Worm (Caenorhabditis elegans) whole organism, young adult: Measurements from ENCODE around the gene clec-266.

Experiments
- F49E8.2 ChIP-seq: sonication (generic microtip); optimal IDR thresholded peaks from 3 replicates; lab custom pipeline; 2017; ENCODE audit warnings: missing genetic modification characterization, mild to moderate bottlenecking, missing compliant biosample characterization, antibody characterized with exemption, moderate library complexity; ENCODE audit not compliant: insufficient read depth
- atf-7 ChIP-seq: sonication (generic microtip); optimal IDR thresholded peaks from 2 replicates; lab custom pipeline; 2017; ENCODE audit warnings: mild to moderate bottlenecking, missing genetic modification characterization, missing compliant biosample characterization
- attf-6 ChIP-seq: fragments of 200-800 bp; sonication (Bioruptor generic); IDR thresholded peaks from 2 replicates; pipeline ENCODE4 v1.3.6; 2022; ENCODE audit warnings: missing genetic modification reagents, missing genetic modification characterization, missing compliant biosample characterization
- efl-1 ChIP-seq: fragments of 150-350 bp; optimal IDR thresholded peaks from 2 replicates; lab custom pipeline; 2014; ENCODE audit warnings: missing biosample characterization, missing genetic modification reagents, missing genetic modification characterization
- let-526 ChIP-seq: fragments of 200-800 bp; sonication (Bioruptor generic); IDR thresholded peaks from 2 replicates; pipeline ENCODE4 v1.3.6; 2022; ENCODE audit warnings: missing genetic modification reagents, missing genetic modification characterization, missing compliant biosample characterization
- sdz-38 ChIP-seq: sonication (generic microtip); optimal IDR thresholded peaks from 2 replicates; lab custom pipeline; 2016; ENCODE audit warnings: missing genotype, missing genetic modification characterization, missing compliant biosample characterization
- snpc-4 ChIP-seq, 5 experiments: fragments of 150-350 bp in 1 of 5; sonication (generic microtip) in 4 of 5; optimal IDR thresholded peaks; 2 replicates each; lab custom pipeline; 2014 to 2018; ENCODE audit warnings: missing genetic modification characterization in 5 of 5, missing biosample characterization in 3 of 5, antibody characterized with exemption in 2 of 5, mild to moderate bottlenecking in 2 of 5, missing compliant biosample characterization in 2 of 5, missing genotype in 2 of 5, moderate library complexity in 2 of 5, missing genetic modification reagents in 1 of 5
- unc-130 ChIP-seq: sonication (generic microtip); optimal IDR thresholded peaks from 2 replicates; lab custom pipeline; 2016; ENCODE audit warnings: missing genetic modification reagents, missing genetic modification characterization, missing compliant biosample characterization
- ztf-26 ChIP-seq: sonication (generic microtip); optimal IDR thresholded peaks from 2 replicates; lab custom pipeline; 2017; ENCODE audit warnings: missing genetic modification characterization, missing compliant biosample characterization

DNA sequence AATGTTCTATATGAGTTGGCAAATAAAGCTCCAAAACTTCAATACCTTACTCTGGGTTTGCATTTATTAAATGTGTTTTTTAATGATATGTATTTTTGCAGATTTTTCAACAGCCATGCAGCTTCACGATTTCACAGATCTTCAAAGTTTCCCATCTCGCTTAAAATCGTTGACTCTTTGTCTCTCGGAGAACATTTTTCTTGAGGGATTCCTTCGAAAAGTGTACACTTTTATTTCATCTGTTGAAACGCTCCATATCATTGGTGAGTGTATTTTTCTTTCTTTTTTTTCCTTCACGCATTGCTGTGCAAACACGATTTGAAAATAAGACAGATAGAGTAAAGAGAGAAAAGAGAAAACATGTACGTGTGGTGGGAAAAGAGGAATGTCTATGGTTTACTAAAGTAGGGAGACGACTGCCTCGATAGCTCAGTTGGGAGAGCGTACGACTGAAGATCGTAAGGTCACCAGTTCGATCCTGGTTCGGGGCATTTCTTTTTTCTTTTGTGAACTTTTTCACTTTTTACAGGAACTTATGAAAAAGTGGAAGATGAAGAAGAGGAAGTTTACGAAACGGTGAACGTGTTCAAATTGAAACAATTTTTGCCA, 29.4 kb downstream of the clec-266 start:
- no peak for TF ChIP-seq ztf-26
- TF ChIP-seq sdz-38 (tag; lab: Kevin White, UChicago): no peak
- peak; percentile 32 for TF ChIP-seq unc-130 (GFP tag; lab: Kevin White, UChicago)
- TF ChIP-seq snpc-4 (GFP tag; optimal IDR thresholded peaks at IDR 0.05; lab: Kevin White, UChicago): peak; percentile 77
- peak in 1 of 4 experiments; percentile 54 for TF ChIP-seq snpc-4 (tag; optimal IDR thresholded peaks at IDR 0.05; lab: Kevin White, UChicago)
- no peak for TF ChIP-seq efl-1 (GFP tag; lab: Kevin White, UChicago)
- TF ChIP-seq let-526: peak; percentile 45; the same call in 1 of the 2 replicates
- TF ChIP-seq atf-7: peak; percentile 52
- no peak for TF ChIP-seq F49E8.2
- no peak for TF ChIP-seq attf-6 (GFP tag; lab: Robert Waterston, UW)
